Worm (Caenorhabditis elegans): ENCODE data around the gene T24B8.7.

Gene T24B8.7

ce11 chrII:9007741-9008140 lies 45.7 kb downstream of the T24B8.7 start:
- no peak for TF ChIP-seq ceh-16 (tag; optimal IDR thresholded peaks at IDR 0.05)
- no peak for TF ChIP-seq sma-3 (GFP tag; optimal IDR thresholded peaks at IDR 0.05)
- no peak for TF ChIP-seq dmd-4 (tag; optimal IDR thresholded peaks at IDR 0.05)
- no peak for TF ChIP-seq R02D3.7 (tag; optimal IDR thresholded peaks at IDR 0.05)
- TF ChIP-seq crh-2 (tag; optimal IDR thresholded peaks at IDR 0.05): no peak
- TF ChIP-seq egl-27 (tag; optimal IDR thresholded peaks at IDR 0.05): no peak
- TF ChIP-seq nhr-10 (tag; optimal IDR thresholded peaks at IDR 0.05): no peak
- no peak for TF ChIP-seq aly-2 (tag; optimal IDR thresholded peaks at IDR 0.05)
- TF ChIP-seq snpc-4 (tag; optimal IDR thresholded peaks at IDR 0.05): no peak
- TF ChIP-seq nhr-77 (tag; optimal IDR thresholded peaks at IDR 0.05): no peak
- TF ChIP-seq peb-1 (tag; optimal IDR thresholded peaks at IDR 0.05): no peak
- no peak for TF ChIP-seq gmeb-1 (tag; optimal IDR thresholded peaks at IDR 0.05)

DNA sequence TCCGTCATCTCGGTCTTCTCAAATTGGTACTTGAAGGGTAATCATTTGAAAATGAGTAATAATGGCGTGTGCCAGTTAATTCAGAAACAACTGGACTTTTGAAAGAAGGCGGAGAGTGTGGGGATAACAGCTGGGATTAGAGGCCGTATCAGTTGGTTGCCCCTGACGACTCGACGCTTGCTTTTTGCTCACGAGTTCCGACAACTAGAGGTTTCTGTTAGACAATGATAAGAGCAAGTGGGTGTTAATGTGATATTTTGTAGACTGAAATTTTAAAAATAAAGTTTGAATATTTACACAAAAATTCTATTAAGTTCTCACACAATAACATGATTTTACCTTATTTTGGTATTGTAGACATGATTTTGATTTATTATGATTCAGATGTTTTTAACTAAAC lies 48.4 kb downstream of the T24B8.7 start, which contains the start of gene F44G4.7:
F44G4.7 (minus strand) TSS at position 101 of the 400 bp plus-strand sequence.
- TF ChIP-seq nhr-6 (tag; optimal IDR thresholded peaks at IDR 0.05): no peak
- no peak for TF ChIP-seq Y55F3AM.14 (GFP tag; optimal IDR thresholded peaks at IDR 0.05)
- TF ChIP-seq nhr-237 (tag; optimal IDR thresholded peaks at IDR 0.05): no peak
- no peak for TF ChIP-seq mab-5 (tag; optimal IDR thresholded peaks at IDR 0.05)
- TF ChIP-seq fos-1 (tag; optimal IDR thresholded peaks at IDR 0.05): no peak
- TF ChIP-seq ztf-1 (GFP tag; conservative IDR thresholded peaks at IDR 0.05): no peak
- TF ChIP-seq nhr-77 (tag; optimal IDR thresholded peaks at IDR 0.05): no peak
- no peak for TF ChIP-seq sma-9 (GFP tag; optimal IDR thresholded peaks at IDR 0.05)
- TF ChIP-seq sma-9 (tag; optimal IDR thresholded peaks at IDR 0.05): no peak
- no peak for TF ChIP-seq nhr-10 (tag; optimal IDR thresholded peaks at IDR 0.05)
- no peak for TF ChIP-seq elt-3 (tag; optimal IDR thresholded peaks at IDR 0.05)
- TF ChIP-seq ama-1 (optimal IDR thresholded peaks at IDR 0.05): no peak
- TF ChIP-seq sem-4 (tag; optimal IDR thresholded peaks at IDR 0.05): no peak
- no peak for TF ChIP-seq lin-13 (GFP tag; optimal IDR thresholded peaks at IDR 0.05)
- TF ChIP-seq ceh-16 (tag; optimal IDR thresholded peaks at IDR 0.05): no peak
- TF ChIP-seq skn-1 (tag; optimal IDR thresholded peaks at IDR 0.05): no peak
- TF ChIP-seq lin-11 (tag; optimal IDR thresholded peaks at IDR 0.05): no peak
- TF ChIP-seq egl-27 (tag; optimal IDR thresholded peaks at IDR 0.05): no peak
- no peak for TF ChIP-seq ZK546.5 (tag; optimal IDR thresholded peaks at IDR 0.05)

DNA sequence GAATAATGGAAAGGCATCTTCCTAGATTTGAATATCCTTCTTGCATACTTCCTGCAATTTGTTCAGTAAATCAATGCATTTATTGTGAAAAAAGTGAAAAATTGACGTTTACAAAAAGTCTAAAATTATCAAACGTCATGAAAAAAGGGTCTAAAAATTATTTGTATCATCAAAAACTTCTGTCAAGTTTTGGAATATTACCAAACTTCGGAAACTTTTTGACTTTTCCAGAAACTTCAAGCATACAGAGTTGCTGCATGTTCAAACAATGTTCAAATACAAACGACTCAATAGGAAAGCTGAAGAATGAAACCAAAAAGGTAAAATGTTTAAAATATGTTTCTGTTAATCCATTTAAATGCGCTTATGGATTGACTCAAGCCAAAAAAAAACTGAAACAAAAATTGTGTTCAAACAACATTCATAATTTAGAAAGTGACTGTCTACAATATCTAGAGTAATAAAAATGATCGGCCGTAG lies 51.7 kb downstream of the T24B8.7 start, which contains the start of gene F44G4.6:
F44G4.6 (minus strand) TSS at position 51 of the 480 bp plus-strand sequence.
- no peak for TF ChIP-seq mab-5 (tag; optimal IDR thresholded peaks at IDR 0.05)
- TF ChIP-seq ztf-11 (tag; optimal IDR thresholded peaks at IDR 0.05): no peak
- TF ChIP-seq fos-1 (tag; optimal IDR thresholded peaks at IDR 0.05): no peak
- no peak for TF ChIP-seq ama-1 (optimal IDR thresholded peaks at IDR 0.05)
- no peak for TF ChIP-seq mdl-1 (tag; optimal IDR thresholded peaks at IDR 0.05)
- no peak for TF ChIP-seq aly-2 (tag; optimal IDR thresholded peaks at IDR 0.05)
- no peak for TF ChIP-seq snpc-4 (tag; optimal IDR thresholded peaks at IDR 0.05)
- TF ChIP-seq nhr-12 (tag; optimal IDR thresholded peaks at IDR 0.05): no peak
- no peak for TF ChIP-seq dmd-4 (tag; optimal IDR thresholded peaks at IDR 0.05)
- TF ChIP-seq ztf-4 (tag; optimal IDR thresholded peaks at IDR 0.05): no peak
- no peak for TF ChIP-seq nhr-23 (tag; optimal IDR thresholded peaks at IDR 0.05)
- no peak for TF ChIP-seq unc-62 (GFP tag; optimal IDR thresholded peaks at IDR 0.05)
- TF ChIP-seq ceh-82 (tag; optimal IDR thresholded peaks at IDR 0.05): no peak
- TF ChIP-seq sma-3 (GFP tag; optimal IDR thresholded peaks at IDR 0.05): no peak
- TF ChIP-seq F13H6.1 (tag; optimal IDR thresholded peaks at IDR 0.05): no peak
- no peak for TF ChIP-seq ZK546.5 (tag; optimal IDR thresholded peaks at IDR 0.05)
- no peak for TF ChIP-seq alr-1 (tag; optimal IDR thresholded peaks at IDR 0.05)
- TF ChIP-seq nhr-25 (tag; optimal IDR thresholded peaks at IDR 0.05): no peak
- no peak for TF ChIP-seq lin-11 (tag; optimal IDR thresholded peaks at IDR 0.05)
- no peak for TF ChIP-seq mbf-1 (tag; optimal IDR thresholded peaks at IDR 0.05)

DNA sequence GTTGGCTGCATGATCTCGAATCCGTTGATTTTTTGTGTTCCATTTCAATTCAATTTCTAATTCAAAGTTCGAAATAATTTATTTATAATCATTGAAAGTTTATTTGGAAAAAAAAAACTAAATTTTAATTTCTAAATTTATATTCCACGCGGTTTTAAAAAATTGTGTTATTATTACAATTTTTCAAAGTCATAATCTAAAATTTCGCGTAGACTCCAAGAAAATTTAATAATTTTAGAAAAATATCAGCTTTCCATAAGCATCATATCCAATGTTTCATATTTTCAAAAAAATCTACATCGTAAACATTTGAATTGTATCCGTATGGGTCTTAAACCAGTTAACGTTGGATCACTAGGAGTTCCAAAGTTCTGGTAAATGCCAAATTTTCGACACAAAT lies 53.1 kb downstream of the T24B8.7 start, which contains the start of gene F44G4.5:
F44G4.5 (minus strand) TSS at position 101 of the 400 bp plus-strand sequence.
- TF ChIP-seq dmd-4 (tag; optimal IDR thresholded peaks at IDR 0.05): no peak
- no peak for TF ChIP-seq C34F6.9 (tag; optimal IDR thresholded peaks at IDR 0.05)
- TF ChIP-seq F13H6.1 (tag; optimal IDR thresholded peaks at IDR 0.05): no peak
- no peak for TF ChIP-seq nhr-21 (tag; optimal IDR thresholded peaks at IDR 0.05)
- TF ChIP-seq nhr-10 (tag; optimal IDR thresholded peaks at IDR 0.05): no peak
- TF ChIP-seq mab-5 (tag; optimal IDR thresholded peaks at IDR 0.05): no peak
- TF ChIP-seq nhr-11 (tag; optimal IDR thresholded peaks at IDR 0.05): no peak
- TF ChIP-seq elt-3 (tag; optimal IDR thresholded peaks at IDR 0.05): no peak
- TF ChIP-seq gmeb-1 (tag; optimal IDR thresholded peaks at IDR 0.05): no peak
- no peak for TF ChIP-seq mbf-1 (tag; optimal IDR thresholded peaks at IDR 0.05)
- TF ChIP-seq nhr-23 (tag; optimal IDR thresholded peaks at IDR 0.05): no peak
- no peak for TF ChIP-seq nhr-77 (tag; optimal IDR thresholded peaks at IDR 0.05)

Data from whole organism, L2 larva.